Worm (Caenorhabditis elegans): ENCODE results near the gene Y16B4A.2.

DNA sequence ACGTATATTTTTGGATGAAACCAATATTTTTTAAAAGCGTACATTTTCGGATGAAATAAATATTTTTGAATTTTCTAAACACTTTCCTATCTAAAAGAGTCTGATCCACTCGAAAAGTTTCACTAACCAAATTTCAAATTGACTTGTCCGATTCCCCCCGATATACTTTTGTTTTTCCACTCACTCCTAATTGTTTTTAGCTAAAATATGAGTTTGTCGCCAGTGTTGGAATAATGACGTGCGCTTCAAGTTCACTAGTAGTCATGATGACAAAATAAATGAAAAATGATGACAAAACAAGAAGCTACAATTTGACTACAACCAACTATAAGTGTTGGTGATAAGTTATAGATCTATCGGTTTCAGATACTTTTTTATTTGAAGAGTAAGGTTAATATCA is 37.1 kb upstream of the Y16B4A.2 start:
- TF ChIP-seq nhr-76 (tag; optimal IDR thresholded peaks at IDR 0.05) (no peak), nhr-28 (tag; optimal IDR thresholded peaks at IDR 0.05) (no peak), blmp-1 (tag; optimal IDR thresholded peaks at IDR 0.05) (no peak), elt-1 (tag; optimal IDR thresholded peaks at IDR 0.05; ENCODE audit: borderline replicate concordance, insufficient read depth) (no peak), ham-2 (GFP tag; optimal IDR thresholded peaks at IDR 0.05) (no peak), unc-62 (GFP tag; optimal IDR thresholded peaks at IDR 0.05) (no peak)
